Fruit fly (Drosophila melanogaster) whole organism, prepupa: ENCODE data around the gene CG15136.

Experiments used
- CG32006 ChIP-seq: fragments of 200-800 bp; sonication (Bioruptor generic); optimal IDR thresholded peaks from 3 replicates; lab custom pipeline; 2017; ENCODE audit warnings: missing biosample characterization, mild to moderate bottlenecking, missing genetic modification characterization
- CG6276 ChIP-seq: fragments of 200-800 bp; sonication (Bioruptor generic); optimal IDR thresholded peaks from 2 replicates; lab custom pipeline; 2017; ENCODE audit warnings: missing biosample characterization, mild to moderate bottlenecking, missing genetic modification characterization
- CG6792 ChIP-seq: fragments of 200-800 bp; sonication (Bioruptor generic); optimal IDR thresholded peaks from 3 replicates; lab custom pipeline; 2016; ENCODE audit warnings: missing biosample characterization, missing genetic modification characterization
- CG7368 ChIP-seq: fragments of 200-800 bp; sonication (Bioruptor generic); optimal IDR thresholded peaks from 3 replicates; lab custom pipeline; 2016; ENCODE audit warnings: missing biosample characterization, missing genetic modification characterization
- dsx ChIP-seq: fragments of 200-800 bp; optimal IDR thresholded peaks from 3 replicates; lab custom pipeline; 2019; ENCODE audit warnings: missing biosample characterization, mild to moderate bottlenecking, missing genetic modification characterization, moderate library complexity; ENCODE audit not compliant: poor library complexity, severe bottlenecking
- fkh ChIP-seq: fragments of 200-800 bp; sonication (Bioruptor generic); optimal IDR thresholded peaks from 3 replicates; lab custom pipeline; 2017; ENCODE audit warnings: missing biosample characterization, mild to moderate bottlenecking, missing genetic modification characterization, moderate library complexity
- pdm3 ChIP-seq: fragments of 200-800 bp; sonication (Bioruptor generic); optimal IDR thresholded peaks from 3 replicates; lab custom pipeline; 2016; ENCODE audit warnings: missing biosample characterization, missing genetic modification characterization

DNA sequence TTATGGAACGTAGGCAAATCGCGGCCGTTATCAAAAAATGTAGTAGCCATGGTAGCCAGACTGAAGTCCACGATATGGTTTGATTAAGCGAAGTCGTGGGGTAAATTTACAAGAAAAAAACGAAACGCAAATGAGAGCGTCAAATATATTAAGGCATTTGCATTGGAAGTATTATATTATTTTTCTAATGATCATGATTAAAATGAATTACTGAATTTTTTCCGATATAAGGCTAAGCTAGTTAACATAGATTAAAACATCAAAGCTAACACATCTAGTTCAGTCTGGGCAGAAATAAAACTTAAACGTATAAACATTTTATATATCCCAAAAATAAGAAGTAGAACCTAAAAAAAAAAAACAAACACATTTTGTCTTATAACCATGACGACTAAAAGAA, 39.3 kb upstream of the CG15136 start, which contains the start of gene CG12620:
- TF ChIP-seq CG6276 (GFP tag; lab: Kevin White, UChicago) = no peak
- no peak for TF ChIP-seq fkh (GFP tag; lab: Kevin White, UChicago)
- no peak for TF ChIP-seq CG32006 (GFP tag; lab: Kevin White, UChicago)
- no peak for TF ChIP-seq pdm3 (GFP tag; lab: Kevin White, UChicago)
- no peak for TF ChIP-seq CG6792 (GFP tag; lab: Kevin White, UChicago)
- TF ChIP-seq CG7368 = no peak
- no peak for TF ChIP-seq dsx
